Fruit fly (Drosophila melanogaster) whole organism, wandering third instar larva: ENCODE data around the gene St2.

Experiments
- Abd-B ChIP-seq: fragments of >200 bp; optimal IDR thresholded peaks from 2 replicates; lab custom pipeline; 2017; ENCODE audit warnings: missing biosample characterization, missing genetic modification characterization
- CG32264 ChIP-seq: fragments of 200-800 bp; sonication (Bioruptor generic); optimal IDR thresholded peaks from 2 replicates; lab custom pipeline; 2016; ENCODE audit warnings: missing biosample characterization, missing genetic modification characterization
- CG9705 ChIP-seq: fragments of 200-800 bp; sonication (Bioruptor generic); optimal IDR thresholded peaks from 2 replicates; lab custom pipeline; 2018; ENCODE audit warnings: missing biosample characterization, mild to moderate bottlenecking, missing genetic modification characterization
- CrebA ChIP-seq: fragments of 200-800 bp; sonication (Bioruptor generic); optimal IDR thresholded peaks from 2 replicates; lab custom pipeline; 2016; ENCODE audit warnings: missing biosample characterization, mild to moderate bottlenecking, missing genetic modification characterization, borderline replicate concordance
- Dfd ChIP-seq: fragments of >200 bp; optimal IDR thresholded peaks from 2 replicates; lab custom pipeline; 2017; ENCODE audit warnings: missing biosample characterization, missing genetic modification characterization
- Dif ChIP-seq: fragments of 200-275, 200-300 bp; sonication (Bioruptor generic); optimal IDR thresholded peaks from 2 replicates; lab custom pipeline; 2018; ENCODE audit warnings: missing biosample characterization, missing genetic modification characterization; ENCODE audit not compliant: partially characterized antibody
- GATAd ChIP-seq: sonication (Bioruptor generic); optimal IDR thresholded peaks from 2 replicates; lab custom pipeline; 2016; ENCODE audit warnings: missing biosample characterization, missing genetic modification characterization
- HLH106 ChIP-seq: fragments of 200-800 bp; optimal IDR thresholded peaks from 3 replicates; lab custom pipeline; 2019; ENCODE audit warnings: missing biosample characterization, mild to moderate bottlenecking, missing genetic modification characterization, moderate library complexity
- Hnf4 ChIP-seq: fragments of 200-800 bp; sonication (Bioruptor generic); optimal IDR thresholded peaks from 2 replicates; lab custom pipeline; 2016; ENCODE audit warnings: missing biosample characterization, mild to moderate bottlenecking, missing genetic modification characterization
- Hr78 ChIP-seq: fragments of >200 bp; optimal IDR thresholded peaks from 2 replicates; lab custom pipeline; 2017; ENCODE audit warnings: missing biosample characterization, missing genetic modification characterization
- Hr83 ChIP-seq: fragments of 200-300 bp; sonication (Bioruptor generic); optimal IDR thresholded peaks from 2 replicates; lab custom pipeline; 2016; ENCODE audit warnings: missing biosample characterization, mild to moderate bottlenecking, missing genetic modification characterization, moderate library complexity; ENCODE audit not compliant: poor library complexity, severe bottlenecking
- Jra ChIP-seq: sonication (Bioruptor generic); optimal IDR thresholded peaks from 2 replicates; lab custom pipeline; 2016; ENCODE audit warnings: missing biosample characterization, missing genetic modification characterization
- Mio ChIP-seq: sonication (Bioruptor generic); optimal IDR thresholded peaks from 2 replicates; lab custom pipeline; 2016; ENCODE audit warnings: missing biosample characterization, missing genetic modification characterization
- Myc ChIP-seq: fragments of >200 bp; optimal IDR thresholded peaks from 2 replicates; lab custom pipeline; 2017
- N ChIP-seq: fragments of >200 bp; optimal IDR thresholded peaks from 2 replicates; lab custom pipeline; 2018; ENCODE audit warnings: missing biosample characterization, missing external identifiers, missing genetic modification characterization
- OdsH ChIP-seq: fragments of 200-800 bp; sonication (Bioruptor generic); optimal IDR thresholded peaks from 2 replicates; lab custom pipeline; 2016; ENCODE audit warnings: missing biosample characterization, mild to moderate bottlenecking, missing genetic modification characterization
- Rel ChIP-seq, 2 experiments: fragments of 200-800 bp; sonication (Bioruptor generic) in 1 of 2; optimal IDR thresholded peaks; 2 replicates in 1 of 2; 3 replicates in 1 of 2; lab custom pipeline; 2016 to 2019; ENCODE audit warnings: mild to moderate bottlenecking in 2 of 2, missing biosample characterization in 2 of 2, missing genetic modification characterization in 2 of 2, moderate library complexity in 1 of 2
- Sp1 ChIP-seq: fragments of 200-800 bp; sonication (Bioruptor generic); optimal IDR thresholded peaks from 3 replicates; lab custom pipeline; 2019; ENCODE audit warnings: missing biosample characterization, mild to moderate bottlenecking, missing genetic modification characterization, moderate library complexity
- Vsx2 ChIP-seq: fragments of 200-300, 225-300 bp; sonication (Bioruptor generic); optimal IDR thresholded peaks from 2 replicates; lab custom pipeline; 2018; ENCODE audit warnings: missing biosample characterization, missing genetic modification characterization; ENCODE audit not compliant: partially characterized antibody
- br ChIP-seq: fragments of 200-800 bp; sonication (Bioruptor generic); optimal IDR thresholded peaks from 2 replicates; lab custom pipeline; 2016; ENCODE audit warnings: missing biosample characterization, missing genetic modification characterization
- brk ChIP-seq: fragments of 200-800 bp; sonication (Bioruptor generic); optimal IDR thresholded peaks from 2 replicates; lab custom pipeline; 2016; ENCODE audit warnings: missing biosample characterization, mild to moderate bottlenecking, missing genetic modification characterization
- dl ChIP-seq, 2 experiments: fragments of 175-275, 200-275 bp in 1 of 2; fragments of 200-275 bp in 1 of 2; sonication (Bioruptor generic); optimal IDR thresholded peaks; lab custom pipeline; 2018; ENCODE audit warnings: mild to moderate bottlenecking in 2 of 2, missing biosample characterization in 2 of 2, missing genetic modification characterization in 2 of 2, moderate library complexity in 2 of 2; ENCODE audit not compliant: partially characterized antibody in 2 of 2, insufficient read depth in 1 of 2
- dmrt93B ChIP-seq: fragments of 200-800 bp; sonication (Bioruptor generic); optimal IDR thresholded peaks from 2 replicates; lab custom pipeline; 2018; ENCODE audit warnings: missing biosample characterization, mild to moderate bottlenecking, missing genetic modification characterization
- dsf ChIP-seq: sonication (Bioruptor generic); optimal IDR thresholded peaks from 2 replicates; lab custom pipeline; 2016; ENCODE audit warnings: missing biosample characterization, missing genetic modification characterization, borderline replicate concordance
- ey ChIP-seq: fragments of 200-800 bp; sonication (Bioruptor generic); optimal IDR thresholded peaks from 2 replicates; lab custom pipeline; 2016; ENCODE audit warnings: missing biosample characterization, missing genetic modification characterization
- foxo ChIP-seq, 2 experiments: fragments of 200-800 bp; sonication (Bioruptor generic); optimal IDR thresholded peaks; 2 replicates in 1 of 2; 3 replicates in 1 of 2; lab custom pipeline; 2016 to 2017; ENCODE audit warnings: missing biosample characterization in 2 of 2, missing genetic modification characterization in 2 of 2
- fru ChIP-seq: fragments of 200-800 bp; sonication (Bioruptor generic); optimal IDR thresholded peaks from 3 replicates; lab custom pipeline; 2016; ENCODE audit warnings: missing biosample characterization, mild to moderate bottlenecking, missing genetic modification characterization
- h ChIP-seq: fragments of 200-800 bp; sonication (Bioruptor generic); optimal IDR thresholded peaks from 3 replicates; lab custom pipeline; 2016; ENCODE audit warnings: missing biosample characterization, mild to moderate bottlenecking, missing genetic modification characterization
- jim ChIP-seq: fragments of 175-275, 200-325 bp; sonication (Bioruptor generic); optimal IDR thresholded peaks from 2 replicates; lab custom pipeline; 2016; ENCODE audit warnings: missing biosample characterization, mild to moderate bottlenecking, missing genetic modification characterization
- lola ChIP-seq: fragments of >200 bp; optimal IDR thresholded peaks from 2 replicates; lab custom pipeline; 2017; ENCODE audit warnings: missing biosample characterization, missing genetic modification characterization
- pan ChIP-seq: fragments of >200 bp; optimal IDR thresholded peaks from 2 replicates; lab custom pipeline; 2017
- psq ChIP-seq: fragments of 200-800 bp; sonication (Bioruptor generic); optimal IDR thresholded peaks from 3 replicates; lab custom pipeline; 2017; ENCODE audit warnings: missing biosample characterization, mild to moderate bottlenecking, missing genetic modification characterization, moderate library complexity
- rgr ChIP-seq: fragments of 200-800 bp; sonication (Bioruptor generic); optimal IDR thresholded peaks from 3 replicates; lab custom pipeline; 2016; ENCODE audit warnings: missing biosample characterization, mild to moderate bottlenecking, missing genetic modification characterization
- sage ChIP-seq: fragments of 200-800 bp; sonication (Bioruptor generic); optimal IDR thresholded peaks from 2 replicates; lab custom pipeline; 2016; ENCODE audit warnings: missing biosample characterization, mild to moderate bottlenecking, missing genetic modification characterization
- sv ChIP-seq: fragments of 200-800 bp; sonication (Bioruptor generic); optimal IDR thresholded peaks from 3 replicates; lab custom pipeline; 2016; ENCODE audit warnings: missing biosample characterization, missing genetic modification characterization
- tai ChIP-seq: sonication (Bioruptor generic); optimal IDR thresholded peaks from 2 replicates; lab custom pipeline; 2016; ENCODE audit warnings: missing biosample characterization, missing genetic modification characterization
- usp ChIP-seq: fragments of >200 bp; optimal IDR thresholded peaks from 2 replicates; lab custom pipeline; 2017; ENCODE audit warnings: missing biosample characterization, missing genetic modification characterization
- woc ChIP-seq: sonication (Bioruptor generic); optimal IDR thresholded peaks from 2 replicates; lab custom pipeline; 2016; ENCODE audit warnings: missing biosample characterization, mild to moderate bottlenecking, missing genetic modification characterization

St2 gene

dm6 chr3R:9229075-9229835 lies 22.4 kb upstream of the St2 start:
- no peak for TF ChIP-seq Vsx2 (GFP tag; lab: Kevin White, UChicago)
- peak; percentile 55 for TF ChIP-seq GATAd (GFP tag; lab: Kevin White, UChicago)
- peak; percentile 98 for TF ChIP-seq HLH106 (tag; lab: Kevin White, UChicago)
- peak; percentile 98 for TF ChIP-seq rgr (GFP tag; lab: Kevin White, UChicago)
- peak; percentile 94 for TF ChIP-seq brk
- peak; percentile 98 for TF ChIP-seq OdsH
- peak; percentile 54 for TF ChIP-seq Hr83
- peak; percentile 98 for TF ChIP-seq Sp1 (GFP tag; lab: Kevin White, UChicago)
- peak; percentile 36 for TF ChIP-seq sv (GFP tag; lab: Kevin White, UChicago)
- TF ChIP-seq woc = peak; percentile 98
- peak; percentile 94 for TF ChIP-seq Rel (GFP tag; optimal IDR thresholded peaks at IDR 0.05; lab: Kevin White, UChicago)
- peak; percentile 80 for TF ChIP-seq Rel (tag; optimal IDR thresholded peaks at IDR 0.05; lab: Kevin White, UChicago)
- peak; percentile 86 for TF ChIP-seq dsf (GFP tag; lab: Kevin White, UChicago)
- TF ChIP-seq Myc = no peak
- no peak for TF ChIP-seq Abd-B (GFP tag; lab: Kevin White, UChicago)
- TF ChIP-seq Mio (GFP tag; lab: Kevin White, UChicago) = peak; percentile 69
- TF ChIP-seq tai = peak; percentile 96
- TF ChIP-seq N (GFP tag; lab: Kevin White, UChicago) = no peak
- TF ChIP-seq h (GFP tag; lab: Kevin White, UChicago) = peak; percentile 99
- peak; percentile 97 for TF ChIP-seq sage (GFP tag; lab: Kevin White, UChicago)
- peak; percentile 91 for TF ChIP-seq CrebA
- TF ChIP-seq Dfd (GFP tag; lab: Kevin White, UChicago) = peak; percentile 49
- peak; percentile 96 for TF ChIP-seq Jra (GFP tag; lab: Kevin White, UChicago)
- TF ChIP-seq Hr78 (GFP tag; lab: Kevin White, UChicago) = no peak
- peak; percentile 100 for TF ChIP-seq psq (GFP tag; lab: Kevin White, UChicago)
- TF ChIP-seq foxo (GFP tag; optimal IDR thresholded peaks at IDR 0.05; lab: Kevin White, UChicago) = peak; percentile 87 to 99
- TF ChIP-seq Dif (GFP tag; lab: Kevin White, UChicago) = peak; percentile 57
- TF ChIP-seq CG32264 (GFP tag; lab: Kevin White, UChicago) = peak; percentile 96
- TF ChIP-seq dmrt93B = peak; percentile 96
- peak; percentile 90 for TF ChIP-seq CG9705
- no peak for TF ChIP-seq lola (GFP tag; lab: Kevin White, UChicago)
- no peak for TF ChIP-seq pan
- peak in 1 of 2 experiments; percentile 49 for TF ChIP-seq dl (GFP tag; optimal IDR thresholded peaks at IDR 0.05; lab: Kevin White, UChicago; ENCODE audit: insufficient read depth in 1 of 2, partially characterized antibody in 2 of 2)
- TF ChIP-seq fru (GFP tag; lab: Kevin White, UChicago) = peak; percentile 100
- peak; percentile 98 for TF ChIP-seq br (GFP tag; lab: Kevin White, UChicago)
- peak; percentile 97 for TF ChIP-seq Hnf4 (GFP tag; lab: Kevin White, UChicago)
- TF ChIP-seq jim (GFP tag; lab: Kevin White, UChicago) = no peak
- TF ChIP-seq usp (GFP tag; lab: Kevin White, UChicago) = no peak
- TF ChIP-seq ey = peak; percentile 98
- TF ChIP-seq, all 38 proteins: peak for 29

dm6 chr3R:9229996-9230601 lies 21.5 kb upstream of the St2 start:
- TF ChIP-seq pan (no peak), h (GFP tag; lab: Kevin White, UChicago) (peak; percentile 45), CG32264 (GFP tag; lab: Kevin White, UChicago) (no peak), brk (no peak), CG9705 (no peak), dl (GFP tag; optimal IDR thresholded peaks at IDR 0.05; lab: Kevin White, UChicago; ENCODE audit: insufficient read depth in 1 of 2, partially characterized antibody in 2 of 2) (no peak), sage (GFP tag; lab: Kevin White, UChicago) (peak; percentile 24), br (GFP tag; lab: Kevin White, UChicago) (peak; percentile 36), CrebA (no peak), OdsH (peak; percentile 18), sv (GFP tag; lab: Kevin White, UChicago) (no peak), woc (peak; percentile 51), Myc (no peak), rgr (GFP tag; lab: Kevin White, UChicago) (peak; percentile 48), Hr83 (no peak), dsf (GFP tag; lab: Kevin White, UChicago) (no peak), dmrt93B (no peak), Vsx2 (GFP tag; lab: Kevin White, UChicago) (no peak), GATAd (GFP tag; lab: Kevin White, UChicago) (no peak), Jra (GFP tag; lab: Kevin White, UChicago) (no peak), fru (GFP tag; lab: Kevin White, UChicago) (peak; percentile 43), lola (GFP tag; lab: Kevin White, UChicago) (no peak), Hnf4 (GFP tag; lab: Kevin White, UChicago) (no peak), N (GFP tag; lab: Kevin White, UChicago) (no peak), Dif (GFP tag; lab: Kevin White, UChicago) (no peak), tai (no peak), ey (no peak), Rel (GFP tag; optimal IDR thresholded peaks at IDR 0.05; lab: Kevin White, UChicago) (no peak), Rel (tag; optimal IDR thresholded peaks at IDR 0.05; lab: Kevin White, UChicago) (peak; percentile 50), Sp1 (GFP tag; lab: Kevin White, UChicago) (peak; percentile 9), Mio (GFP tag; lab: Kevin White, UChicago) (no peak), Abd-B (GFP tag; lab: Kevin White, UChicago) (no peak), jim (GFP tag; lab: Kevin White, UChicago) (no peak), foxo (GFP tag; optimal IDR thresholded peaks at IDR 0.05; lab: Kevin White, UChicago) (peak in 1 of 2 experiments; percentile 33), Hr78 (GFP tag; lab: Kevin White, UChicago) (no peak), Dfd (GFP tag; lab: Kevin White, UChicago) (no peak), psq (GFP tag; lab: Kevin White, UChicago) (peak; percentile 10), HLH106 (tag; lab: Kevin White, UChicago) (no peak), usp (GFP tag; lab: Kevin White, UChicago) (no peak)
